Worm (Caenorhabditis elegans) whole organism, midembryonic: ENCODE data around the gene clec-187.
"Not testable (repeated sequence)": the region's sequence is repeated elsewhere in the genome, so short reads cannot be mapped to it uniquely, and the experiment has no call there.

Experiments
- T22C8.4 ChIP-seq: fragments of 200-800 bp; sonication (Bioruptor generic); IDR thresholded peaks from 2 replicates; pipeline ENCODE4 v1.3.6; 2022; ENCODE audit warnings: missing genetic modification characterization, missing compliant biosample characterization
- cog-1 ChIP-seq: sonication (generic microtip); optimal IDR thresholded peaks from 2 replicates; lab custom pipeline; 2016; ENCODE audit warnings: missing genetic modification characterization, missing compliant biosample characterization
- flt-1 ChIP-seq: fragments of 200-800 bp; sonication (Bioruptor generic); IDR thresholded peaks from 2 replicates; pipeline ENCODE4 v1.3.6; 2022; ENCODE audit warnings: missing genetic modification characterization, missing compliant biosample characterization
- klf-2 ChIP-seq: fragments of 200-800 bp; sonication (Bioruptor generic); conservative IDR thresholded peaks from 2 replicates; pipeline ENCODE4 v1.3.6; 2022; ENCODE audit warnings: missing genetic modification reagents, missing genetic modification characterization, missing compliant biosample characterization
- med-1 ChIP-seq: sonication (generic microtip); optimal IDR thresholded peaks from 2 replicates; lab custom pipeline; 2017; ENCODE audit warnings: missing genetic modification characterization, mild to moderate bottlenecking, missing compliant biosample characterization, antibody characterized with exemption, missing genetic modification reagents; ENCODE audit not compliant: insufficient read depth
- ref-1 ChIP-seq: fragments of 200-800 bp; sonication (Bioruptor generic); conservative IDR thresholded peaks from 2 replicates; pipeline ENCODE4 v1.3.6; 2022; ENCODE audit warnings: missing genetic modification reagents, missing genetic modification characterization, missing compliant biosample characterization
- tab-1 ChIP-seq: fragments of 200-800 bp; sonication (Bioruptor generic); IDR thresholded peaks from 2 replicates; pipeline ENCODE4 v1.3.6; 2022; ENCODE audit warnings: missing genetic modification characterization, missing compliant biosample characterization
- ztf-23 ChIP-seq: fragments of 200-800 bp; sonication (Bioruptor generic); IDR thresholded peaks from 2 replicates; pipeline ENCODE4 v1.3.6; 2022; ENCODE audit warnings: missing genetic modification reagents, missing genetic modification characterization, missing compliant biosample characterization
- ztf-29 ChIP-seq: fragments of 200-800 bp; sonication (Bioruptor generic); IDR thresholded peaks from 2 replicates; pipeline ENCODE4 v1.3.6; 2022; ENCODE audit warnings: missing genetic modification reagents, missing genetic modification characterization, missing compliant biosample characterization

clec-187 gene

DNA sequence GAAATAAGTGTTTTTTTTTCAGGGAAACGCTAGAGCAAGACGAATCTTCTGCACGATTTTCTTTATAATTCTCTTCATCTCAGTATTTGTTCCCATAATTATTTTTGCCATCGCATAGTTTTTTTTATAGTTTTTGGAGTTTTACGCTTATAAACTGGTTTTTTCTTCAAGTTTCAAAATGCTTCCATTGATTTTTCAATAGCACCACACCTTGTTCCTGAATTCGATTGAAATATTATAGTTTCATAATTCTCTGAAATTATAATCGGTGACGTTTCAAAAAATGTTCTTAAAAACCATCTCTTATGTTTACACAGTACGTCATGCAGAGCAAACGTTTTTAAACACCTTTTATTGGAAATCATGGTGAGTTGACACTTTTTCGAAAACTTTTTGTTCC, 21.9 kb upstream of the clec-187 start, which contains the start of gene K08D8.12:
TSS of gene K08D8.12 (plus strand) at position 301 of the 400 bp plus-strand sequence.
- TF ChIP-seq tab-1 (GFP tag; lab: Robert Waterston, UW) (no peak), ref-1 (GFP tag; lab: Robert Waterston, UW) (no peak), ztf-23 (no peak), flt-1 (GFP tag; lab: Robert Waterston, UW) (no peak), ztf-29 (GFP tag; lab: Robert Waterston, UW) (no peak), med-1 (no peak), T22C8.4 (no peak), cog-1 (tag; lab: Kevin White, UChicago) (no peak), klf-2 (GFP tag; lab: Robert Waterston, UW) (no peak)

DNA sequence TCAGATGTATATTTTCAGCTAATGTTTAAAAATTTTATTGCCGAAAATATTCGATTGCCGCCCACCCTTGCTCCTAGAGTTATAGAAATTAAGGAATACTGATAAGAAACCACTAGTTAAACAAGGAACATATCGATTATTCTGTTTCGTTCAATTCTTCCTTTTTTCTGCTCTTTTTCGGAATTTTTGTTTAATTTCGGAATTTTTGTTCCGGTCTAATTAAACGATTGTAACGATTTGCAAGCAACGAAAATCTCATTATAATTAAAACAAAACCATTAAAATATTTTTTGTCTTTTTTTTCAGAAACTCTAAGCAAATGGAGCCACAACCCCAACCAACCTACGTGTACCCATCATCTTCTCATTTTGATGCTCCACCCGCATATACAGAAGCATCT, 20.9 kb upstream of the clec-187 start, which contains the start of gene K08D8.1:
TSS of gene K08D8.1 (plus strand) at position 301 of the 400 bp plus-strand sequence.
- TF ChIP-seq klf-2 (GFP tag; lab: Robert Waterston, UW) (no peak), med-1 (no peak), cog-1 (tag; lab: Kevin White, UChicago) (no peak), ref-1 (GFP tag; lab: Robert Waterston, UW) (no peak), flt-1 (GFP tag; lab: Robert Waterston, UW) (no peak), ztf-23 (no peak), ztf-29 (GFP tag; lab: Robert Waterston, UW) (no peak), T22C8.4 (no peak), tab-1 (GFP tag; lab: Robert Waterston, UW) (no peak)

DNA sequence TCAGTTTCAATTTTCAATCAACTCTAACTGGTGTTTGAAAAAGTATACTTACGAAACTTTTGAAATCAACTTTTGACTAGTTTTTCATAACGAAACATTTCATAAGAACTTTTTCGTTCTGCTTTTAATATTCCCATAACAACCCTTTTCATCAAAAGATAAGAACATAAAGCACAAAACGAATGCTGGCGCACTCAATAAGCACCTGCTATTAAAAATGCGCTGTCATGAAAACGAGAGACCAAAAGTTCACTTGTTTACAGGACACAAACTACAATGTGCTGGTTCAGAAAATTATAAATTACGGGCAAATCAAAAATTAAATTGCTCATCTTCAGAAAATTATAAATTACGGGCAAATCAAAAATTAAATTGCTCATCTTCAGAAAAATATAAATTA, 19.8 kb upstream of the clec-187 start:
- TF ChIP-seq ztf-29 (GFP tag; lab: Robert Waterston, UW) (no peak), ref-1 (GFP tag; lab: Robert Waterston, UW) (no peak), cog-1 (tag; lab: Kevin White, UChicago) (no peak), flt-1 (GFP tag; lab: Robert Waterston, UW) (no peak), tab-1 (GFP tag; lab: Robert Waterston, UW) (no peak), klf-2 (GFP tag; lab: Robert Waterston, UW) (no peak), med-1 (no peak), T22C8.4 (no peak), ztf-23 (no peak)

DNA sequence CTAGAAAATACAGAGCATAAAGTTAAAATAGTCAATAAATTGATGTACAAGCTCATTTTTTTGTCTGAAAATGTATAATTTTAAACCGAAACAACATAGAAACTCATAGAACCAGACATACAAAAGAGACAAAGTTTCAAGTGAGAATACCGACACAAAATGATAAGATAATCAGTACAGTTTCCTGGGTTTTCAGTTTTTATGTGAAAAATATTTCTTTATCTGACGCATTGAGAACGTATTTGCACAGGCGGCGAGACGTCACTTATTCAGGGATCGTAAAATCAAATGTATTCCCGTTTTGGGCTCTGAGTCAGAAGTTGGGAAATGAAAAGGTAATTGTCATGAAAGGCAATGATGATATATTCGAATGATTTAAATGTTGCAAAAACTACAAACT, 19.1 kb upstream of the clec-187 start, which contains the start of gene K08D8.6:
TSS of gene K08D8.6 (minus strand) at position 64 of the 400 bp plus-strand sequence.
- TF ChIP-seq ref-1 (GFP tag; lab: Robert Waterston, UW): no peak
- TF ChIP-seq cog-1 (tag; lab: Kevin White, UChicago): no peak
- TF ChIP-seq flt-1 (GFP tag; lab: Robert Waterston, UW): no peak
- no peak for TF ChIP-seq ztf-23
- TF ChIP-seq klf-2 (GFP tag; lab: Robert Waterston, UW): no peak
- TF ChIP-seq T22C8.4: no peak
- no peak for TF ChIP-seq med-1
- TF ChIP-seq ztf-29 (GFP tag; lab: Robert Waterston, UW): no peak
- TF ChIP-seq tab-1 (GFP tag; lab: Robert Waterston, UW): no peak

DNA sequence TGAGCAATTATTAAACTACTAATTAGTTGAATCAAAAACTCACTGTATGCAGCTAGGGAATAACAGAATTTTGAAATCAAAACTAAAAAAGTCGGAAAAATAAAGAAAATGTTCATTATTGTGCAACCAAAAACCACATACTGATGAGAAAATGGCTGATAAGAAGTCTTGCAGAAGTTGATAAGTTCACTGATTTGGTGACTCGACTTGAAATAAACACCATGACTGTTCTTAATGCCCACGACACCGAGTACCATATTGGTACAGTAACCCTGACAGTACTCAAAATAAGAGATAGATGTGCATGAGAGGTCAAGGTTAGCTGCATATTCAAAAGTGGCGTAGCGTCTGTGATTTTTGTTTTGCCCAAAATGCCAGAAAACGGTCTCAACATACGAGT, 14.7 kb upstream of the clec-187 start:
- TF ChIP-seq T22C8.4 (no peak), ztf-23 (no peak), ref-1 (GFP tag; lab: Robert Waterston, UW) (no peak), tab-1 (GFP tag; lab: Robert Waterston, UW) (no peak), cog-1 (tag; lab: Kevin White, UChicago) (no peak), ztf-29 (GFP tag; lab: Robert Waterston, UW) (no peak), klf-2 (GFP tag; lab: Robert Waterston, UW) (no peak), flt-1 (GFP tag; lab: Robert Waterston, UW) (no peak), med-1 (no peak)

DNA sequence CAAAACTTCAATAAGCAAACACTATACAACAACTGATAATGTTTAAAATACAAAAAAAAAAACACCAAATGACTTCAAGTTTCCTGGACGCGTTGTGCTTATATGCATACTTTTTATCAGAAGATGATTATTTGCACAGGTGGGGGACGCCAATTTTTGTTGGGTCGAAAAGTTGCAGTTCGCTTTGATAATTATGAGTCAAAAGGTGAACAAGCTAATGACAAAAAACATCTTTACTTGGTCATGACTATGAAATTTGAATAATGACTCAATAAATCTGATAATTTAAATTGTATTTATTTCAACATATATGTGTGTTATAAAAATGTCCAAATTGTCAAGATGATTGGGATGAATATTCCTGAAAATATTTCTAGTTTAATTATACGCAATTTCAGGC, 11.9 kb upstream of the clec-187 start, which contains the start of gene ZK896.4:
TSS of gene ZK896.4 (minus strand) at position 101 of the 400 bp plus-strand sequence.
- TF ChIP-seq klf-2 (GFP tag; lab: Robert Waterston, UW) (no peak), ztf-23 (no peak), ztf-29 (GFP tag; lab: Robert Waterston, UW) (no peak), T22C8.4 (no peak), tab-1 (GFP tag; lab: Robert Waterston, UW) (no peak), flt-1 (GFP tag; lab: Robert Waterston, UW) (no peak), med-1 (no peak), ref-1 (GFP tag; lab: Robert Waterston, UW) (no peak), cog-1 (tag; lab: Kevin White, UChicago) (no peak)

DNA sequence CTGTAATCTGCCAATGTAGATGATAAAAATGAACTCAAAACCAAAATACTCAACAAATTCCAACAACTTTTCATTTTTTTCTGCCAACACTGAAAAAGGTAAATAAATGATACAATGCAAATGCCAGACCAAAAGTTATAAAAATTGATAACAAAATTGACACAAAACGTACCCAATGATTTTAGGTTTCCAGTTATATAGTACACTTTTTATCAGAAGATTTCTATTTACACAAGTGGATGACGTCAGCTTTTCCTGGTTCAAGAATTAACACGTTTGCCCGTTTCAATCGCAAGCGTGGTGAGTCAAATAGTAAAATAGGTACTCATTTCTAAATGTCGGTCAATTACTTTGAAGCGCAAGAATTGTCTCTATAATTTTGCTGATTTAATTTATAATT, 8.3 kb upstream of the clec-187 start, which contains the start of gene ZK896.5:
TSS of gene ZK896.5 (minus strand) at position 89 of the 400 bp plus-strand sequence.
- no peak for TF ChIP-seq tab-1 (GFP tag; lab: Robert Waterston, UW)
- no peak for TF ChIP-seq T22C8.4
- no peak for TF ChIP-seq cog-1 (tag; lab: Kevin White, UChicago)
- TF ChIP-seq ref-1 (GFP tag; lab: Robert Waterston, UW): no peak
- no peak for TF ChIP-seq flt-1 (GFP tag; lab: Robert Waterston, UW)
- TF ChIP-seq med-1: no peak

DNA sequence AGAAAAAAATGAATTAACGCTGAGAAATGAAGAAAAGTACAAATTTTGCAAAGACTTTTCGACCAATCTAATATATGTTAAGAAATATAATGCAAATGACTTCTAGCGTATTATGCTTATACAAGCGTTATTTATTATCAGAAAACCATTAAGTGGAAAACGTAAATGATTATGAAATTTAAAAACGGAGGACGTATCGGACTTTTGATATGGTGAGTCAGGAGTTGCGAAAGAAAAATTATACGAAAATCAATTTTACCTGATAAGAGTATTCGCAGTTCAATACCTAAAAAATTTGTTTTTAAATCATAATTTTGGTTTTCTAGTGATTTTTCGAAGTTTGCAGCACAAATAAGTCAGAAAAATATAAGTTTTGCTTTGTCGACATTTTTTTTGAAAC, 5.3 kb upstream of the clec-187 start:
- TF ChIP-seq cog-1 (tag; lab: Kevin White, UChicago) (no peak), tab-1 (GFP tag; lab: Robert Waterston, UW) (no peak), ztf-23 (no peak), ref-1 (GFP tag; lab: Robert Waterston, UW) (no peak), ztf-29 (GFP tag; lab: Robert Waterston, UW) (no peak), med-1 (no peak), klf-2 (GFP tag; lab: Robert Waterston, UW) (no peak), T22C8.4 (no peak), flt-1 (GFP tag; lab: Robert Waterston, UW) (no peak)

DNA sequence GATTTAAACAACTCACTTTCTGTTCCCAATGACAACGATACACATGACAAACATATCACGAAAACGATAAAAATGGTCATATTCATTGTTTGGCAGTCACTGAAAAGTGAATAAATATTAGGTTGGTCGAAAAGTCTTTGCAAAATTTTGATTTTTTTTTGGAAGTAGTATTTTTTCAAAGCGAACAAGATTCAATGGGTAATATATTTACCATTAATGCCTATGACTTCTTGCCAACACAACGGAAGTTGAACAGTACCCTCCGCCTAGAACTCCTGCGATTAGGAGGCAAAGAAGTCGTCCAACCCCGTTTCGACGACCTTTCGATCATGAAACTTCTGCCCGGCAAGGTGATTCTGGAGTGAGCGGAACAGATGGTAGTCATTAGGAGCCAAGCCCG, 4.0 kb upstream of the clec-187 start, which contains the start of gene ZK896.1:
TSS of gene ZK896.1 (minus strand) at position 101 of the 400 bp plus-strand sequence.
- TF ChIP-seq klf-2, flt-1, ztf-29 (GFP tag; lab: Robert Waterston, UW): not testable (repeated sequence)

DNA sequence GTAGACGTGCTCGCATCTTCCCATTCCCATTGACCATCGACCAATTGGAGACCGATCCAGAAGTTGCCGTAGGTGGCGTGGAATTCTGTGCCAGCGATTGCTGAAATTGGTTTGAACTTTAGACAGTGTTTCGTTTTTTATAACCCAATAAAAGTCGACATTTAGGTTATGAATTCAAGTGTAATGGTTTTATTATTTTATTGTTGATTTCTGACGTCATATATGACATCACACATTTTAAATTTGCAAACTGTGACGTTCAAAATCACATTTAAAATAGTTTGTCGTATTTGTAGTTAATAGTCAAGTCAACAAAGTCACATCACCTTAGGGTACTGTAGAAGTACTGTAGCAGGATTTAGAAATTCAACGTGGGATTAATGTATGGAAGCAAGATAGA, 980 bp downstream of the clec-187 start:
- TF ChIP-seq T22C8.4: no peak
- TF ChIP-seq ztf-23: no peak
